Fruit fly (Drosophila melanogaster) whole organism, embryonic: ENCODE data around the gene mthl2.

Experiments
- CG10267 ChIP-seq: fragments of 200-800 bp; sonication (Bioruptor generic); optimal IDR thresholded peaks from 2 replicates; lab custom pipeline; 2018; ENCODE audit warnings: missing biosample characterization, mild to moderate bottlenecking, missing genetic modification characterization, moderate library complexity
- CG10979 ChIP-seq: fragments of 200-800 bp; sonication (Bioruptor generic); optimal IDR thresholded peaks from 2 replicates; lab custom pipeline; 2018; ENCODE audit warnings: missing biosample characterization, mild to moderate bottlenecking, missing genetic modification characterization, moderate library complexity
- CG11504 ChIP-seq: fragments of 200-800 bp; sonication (Bioruptor generic); optimal IDR thresholded peaks from 3 replicates; lab custom pipeline; 2019; ENCODE audit warnings: missing biosample characterization, mild to moderate bottlenecking, missing genetic modification characterization, moderate library complexity
- CG14014 ChIP-seq: fragments of 200-800 bp; sonication (Bioruptor generic); IDR thresholded peaks from 2 replicates; pipeline ENCODE4 v1.3.6; 2022; ENCODE audit warnings: missing biosample characterization, missing genetic modification characterization
- CG14441 ChIP-seq: fragments of 200-800 bp; sonication (Bioruptor generic); IDR thresholded peaks from 2 replicates; pipeline ENCODE4 v1.3.6; 2022; ENCODE audit warnings: missing biosample characterization, missing genetic modification characterization
- CG16815 ChIP-seq: fragments of 200-800 bp; sonication (Bioruptor generic); optimal IDR thresholded peaks from 3 replicates; lab custom pipeline; 2017; ENCODE audit warnings: missing biosample characterization, mild to moderate bottlenecking, missing genetic modification characterization
- CG17385 ChIP-seq: fragments of 200-800 bp; sonication (Bioruptor generic); optimal IDR thresholded peaks from 3 replicates; lab custom pipeline; 2018; ENCODE audit warnings: missing biosample characterization, mild to moderate bottlenecking, missing genetic modification characterization
- CG17829 ChIP-seq: fragments of 200-800 bp; optimal IDR thresholded peaks from 2 replicates; lab custom pipeline; 2019; ENCODE audit warnings: missing biosample characterization, mild to moderate bottlenecking, missing genetic modification characterization, moderate library complexity
- CG17912 ChIP-seq: fragments of 200-800 bp; sonication (Bioruptor generic); optimal IDR thresholded peaks from 2 replicates; lab custom pipeline; 2018; ENCODE audit warnings: missing biosample characterization, mild to moderate bottlenecking, missing genetic modification characterization
- CG18262 ChIP-seq: fragments of 200-800 bp; optimal IDR thresholded peaks from 3 replicates; lab custom pipeline; 2019; ENCODE audit warnings: missing biosample characterization, mild to moderate bottlenecking, missing genetic modification characterization, moderate library complexity
- CG30403 ChIP-seq: fragments of 200-800 bp; sonication (Bioruptor generic); optimal IDR thresholded peaks from 3 replicates; lab custom pipeline; 2016; ENCODE audit warnings: missing biosample characterization, missing genetic modification characterization
- CG31388 ChIP-seq: fragments of 200-800 bp; sonication (Bioruptor generic); optimal IDR thresholded peaks from 2 replicates; lab custom pipeline; 2016; ENCODE audit warnings: missing biosample characterization, missing genetic modification characterization
- CG32772 ChIP-seq: fragments of 200-800 bp; sonication (Bioruptor generic); IDR thresholded peaks from 2 replicates; pipeline ENCODE4 v1.3.6; 2022; ENCODE audit warnings: missing biosample characterization, missing genetic modification characterization
- CG34376 ChIP-seq: fragments of 200-800 bp; sonication (Bioruptor generic); optimal IDR thresholded peaks from 2 replicates; lab custom pipeline; 2018; ENCODE audit warnings: missing biosample characterization, mild to moderate bottlenecking, missing genetic modification characterization
- CG4820 ChIP-seq: fragments of 200-800 bp; sonication (Bioruptor generic); optimal IDR thresholded peaks from 3 replicates; lab custom pipeline; 2016; ENCODE audit warnings: missing biosample characterization, missing genetic modification characterization
- CG7839 ChIP-seq: fragments of 200-800 bp; sonication (Bioruptor generic); optimal IDR thresholded peaks from 3 replicates; lab custom pipeline; 2018; ENCODE audit warnings: missing biosample characterization, mild to moderate bottlenecking, missing genetic modification characterization, moderate library complexity
- CG7928 ChIP-seq: fragments of 200-800 bp; sonication (Bioruptor generic); optimal IDR thresholded peaks from 2 replicates; lab custom pipeline; 2017; ENCODE audit warnings: missing biosample characterization, mild to moderate bottlenecking, missing genetic modification characterization
- Ets65A ChIP-seq: fragments of 200-800 bp; sonication (Bioruptor generic); peaks from one replicate; lab custom pipeline; 2016; ENCODE audit warnings: missing biosample characterization, missing genetic modification characterization
- Gug ChIP-seq: fragments of 200-800 bp; sonication (Bioruptor generic); IDR thresholded peaks from 4 replicates; pipeline ENCODE4 v1.3.6; 2022; ENCODE audit warnings: missing biosample characterization, missing genetic modification characterization
- HHEX ChIP-seq: fragments of 200-800 bp; sonication (Bioruptor generic); optimal IDR thresholded peaks from 3 replicates; lab custom pipeline; 2017; ENCODE audit warnings: missing biosample characterization, mild to moderate bottlenecking, missing genetic modification characterization, missing genetic modification reagents
- Hr3 ChIP-seq: fragments of 200-800 bp; sonication (Bioruptor generic); optimal IDR thresholded peaks from 3 replicates; lab custom pipeline; 2016; ENCODE audit warnings: missing biosample characterization, missing genetic modification characterization
- Hsf ChIP-seq: fragments of 200-800 bp; sonication (Bioruptor generic); optimal IDR thresholded peaks from 3 replicates; lab custom pipeline; 2016; ENCODE audit warnings: missing biosample characterization, missing genetic modification characterization
- Max ChIP-seq: fragments of 200-800 bp; sonication (Bioruptor generic); optimal IDR thresholded peaks from 2 replicates; lab custom pipeline; 2016; ENCODE audit warnings: missing biosample characterization, mild to moderate bottlenecking, missing genetic modification characterization
- Oli ChIP-seq: fragments of 200-800 bp; sonication (Bioruptor generic); optimal IDR thresholded peaks from 2 replicates; lab custom pipeline; 2018; ENCODE audit warnings: missing biosample characterization, mild to moderate bottlenecking, missing genetic modification characterization, moderate library complexity
- Poxn ChIP-seq: fragments of 200-800 bp; sonication (Bioruptor generic); IDR thresholded peaks from 2 replicates; pipeline ENCODE4 v1.3.6; 2022; ENCODE audit warnings: missing biosample characterization, missing genetic modification characterization
- Ptx1 ChIP-seq: fragments of 200-800 bp; sonication (Bioruptor generic); IDR thresholded peaks from 2 replicates; pipeline ENCODE4 v1.3.6; 2022; ENCODE audit warnings: missing biosample characterization, missing genetic modification characterization
- Ravus ChIP-seq: fragments of 200-800 bp; sonication (Bioruptor generic); IDR thresholded peaks from 2 replicates; pipeline ENCODE4 v1.3.6; 2022; ENCODE audit warnings: missing biosample characterization, missing genetic modification characterization
- Spps ChIP-seq: fragments of 200-800 bp; sonication (Bioruptor generic); optimal IDR thresholded peaks from 2 replicates; lab custom pipeline; 2018; ENCODE audit warnings: missing biosample characterization, mild to moderate bottlenecking, missing genetic modification characterization
- Sry-β ChIP-seq: fragments of 200-800 bp; sonication (Bioruptor generic); optimal IDR thresholded peaks from 2 replicates; lab custom pipeline; 2018; ENCODE audit warnings: missing biosample characterization, mild to moderate bottlenecking, missing genetic modification characterization, moderate library complexity
- Taf1 ChIP-seq: fragments of 200-800 bp; sonication (Bioruptor generic); IDR thresholded peaks from 2 replicates; pipeline ENCODE4 v1.3.6; 2022; ENCODE audit warnings: missing biosample characterization, missing genetic modification characterization
- Usf ChIP-seq: fragments of 200-800 bp; sonication (Bioruptor generic); optimal IDR thresholded peaks from 2 replicates; lab custom pipeline; 2017; ENCODE audit warnings: missing genotype, missing biosample characterization, missing genetic modification characterization
- ase ChIP-seq: fragments of 200-800 bp; sonication (Bioruptor generic); IDR thresholded peaks from 3 replicates; pipeline ENCODE4 v1.3.6; 2022; ENCODE audit warnings: missing biosample characterization, missing genetic modification characterization
- ci ChIP-seq: fragments of 200-800 bp; sonication (Bioruptor generic); IDR thresholded peaks from 3 replicates; pipeline ENCODE4 v1.3.6; 2022; ENCODE audit warnings: missing biosample characterization, missing genetic modification characterization
- dm ChIP-seq: fragments of 200-800 bp; sonication (Bioruptor generic); optimal IDR thresholded peaks from 3 replicates; lab custom pipeline; 2016; ENCODE audit warnings: missing biosample characterization, missing genetic modification characterization
- grau ChIP-seq: fragments of 200-800 bp; optimal IDR thresholded peaks from 3 replicates; lab custom pipeline; 2019; ENCODE audit warnings: missing biosample characterization, mild to moderate bottlenecking, missing genetic modification characterization, moderate library complexity
- kah ChIP-seq: fragments of 200-800 bp; sonication (Bioruptor generic); optimal IDR thresholded peaks from 2 replicates; lab custom pipeline; 2018; ENCODE audit warnings: missing biosample characterization, mild to moderate bottlenecking, missing genetic modification characterization
- lilli ChIP-seq: fragments of 200-800 bp; sonication (Bioruptor generic); optimal IDR thresholded peaks from 3 replicates; lab custom pipeline; 2016; ENCODE audit warnings: missing biosample characterization, missing genetic modification characterization
- phol ChIP-seq: fragments of 200-800 bp; sonication (Bioruptor generic); optimal IDR thresholded peaks from 3 replicates; lab custom pipeline; 2018; ENCODE audit warnings: missing biosample characterization, mild to moderate bottlenecking, missing genetic modification characterization, moderate library complexity
- sens-2 ChIP-seq: fragments of 200-800 bp; sonication (Bioruptor generic); IDR thresholded peaks from 2 replicates; pipeline ENCODE4 v1.3.6; 2022; ENCODE audit warnings: missing biosample characterization, missing genetic modification characterization
- so ChIP-seq: fragments of 200-800 bp; sonication (Bioruptor generic); IDR thresholded peaks from 3 replicates; pipeline ENCODE4 v1.3.6; 2022; ENCODE audit warnings: missing biosample characterization, missing genetic modification characterization
- sob ChIP-seq: fragments of 200-800 bp; sonication (Bioruptor generic); IDR thresholded peaks from 2 replicates; pipeline ENCODE4 v1.3.6; 2022; ENCODE audit warnings: missing biosample characterization, missing genetic modification characterization
- tgo ChIP-seq: fragments of 200-800 bp; sonication (Bioruptor generic); IDR thresholded peaks from 3 replicates; pipeline ENCODE4 v1.3.6; 2022; ENCODE audit warnings: missing biosample characterization, missing genetic modification characterization
- trh ChIP-seq: fragments of 200-800 bp; sonication (Bioruptor generic); optimal IDR thresholded peaks from 2 replicates; lab custom pipeline; 2016; ENCODE audit warnings: missing biosample characterization, missing genetic modification characterization
- wdn ChIP-seq: fragments of 200-800 bp; sonication (Bioruptor generic); IDR thresholded peaks from 2 replicates; pipeline ENCODE4 v1.3.6; 2022; ENCODE audit warnings: missing biosample characterization, missing genetic modification characterization
- zfh1 ChIP-seq: fragments of 200-800 bp; sonication (Bioruptor generic); IDR thresholded peaks from 3 replicates; pipeline ENCODE4 v1.3.6; 2022; ENCODE audit warnings: missing biosample characterization, missing genetic modification characterization

Gene mthl2

dm6 chr3L:5609493-5609892, 4.9 kb downstream of the mthl2 start (continued):
- TF ChIP-seq CG7928 (GFP tag; lab: Kevin White, UChicago): no peak
- no peak for TF ChIP-seq wdn (GFP tag; lab: Robert Waterston, UW)
- no peak for TF ChIP-seq Taf1 (GFP tag; lab: Robert Waterston, UW)
- peak; percentile 11 for TF ChIP-seq CG10267 (tag; lab: Kevin White, UChicago)
- peak; percentile 9 for TF ChIP-seq CG30403 (GFP tag; lab: Kevin White, UChicago)
- 0 out of 2 replicates have a peak, but pooled peaks have one; percentile 26 for TF ChIP-seq CG14441 (GFP tag; lab: Robert Waterston, UW)
- 0 out of 3 replicates have a peak, but pooled peaks have one; percentile 39 for TF ChIP-seq zfh1
- TF ChIP-seq Spps (tag; lab: Kevin White, UChicago): no peak
- peak; percentile 63 for TF ChIP-seq CG11504
- peak; percentile 23; the same call in 1 of the 3 replicates for TF ChIP-seq tgo (GFP tag; lab: Robert Waterston, UW)
- no peak; the same call in 3 of the 4 replicates for TF ChIP-seq Gug (GFP tag; lab: Robert Waterston, UW)
- TF ChIP-seq CG16815 (GFP tag; lab: Kevin White, UChicago): no peak
- peak; percentile 30 for TF ChIP-seq CG17829
- TF ChIP-seq Ets65A: no peak
- no peak for TF ChIP-seq sob
- TF ChIP-seq sens-2: no peak
- peak; percentile 32; the same call in 1 of the 3 replicates for TF ChIP-seq ci
- no peak for TF ChIP-seq lilli (GFP tag; lab: Kevin White, UChicago)
- no peak for TF ChIP-seq dm (GFP tag; lab: Kevin White, UChicago)
- 0 out of 2 replicates have a peak, but pooled peaks have one; percentile 26 for TF ChIP-seq CG14014 (GFP tag; lab: Robert Waterston, UW)
- TF ChIP-seq CG7839: peak; percentile 46
- TF ChIP-seq CG34376: no peak
- TF ChIP-seq CG32772 (GFP tag; lab: Robert Waterston, UW): no peak
- peak; percentile 6 for TF ChIP-seq CG17385 (GFP tag; lab: Kevin White, UChicago)
- TF ChIP-seq trh (GFP tag; lab: Kevin White, UChicago): no peak
- no peak for TF ChIP-seq Poxn (GFP tag; lab: Robert Waterston, UW)
- no peak for TF ChIP-seq Max (GFP tag; lab: Kevin White, UChicago)
- TF ChIP-seq Hsf (GFP tag; lab: Kevin White, UChicago): no peak
- peak; percentile 44; the same call in 1 of the 3 replicates for TF ChIP-seq so (GFP tag; lab: Robert Waterston, UW)
- no peak for TF ChIP-seq Sry-β
- 0 out of 2 replicates have a peak, but pooled peaks have one; percentile 24 for TF ChIP-seq Ptx1 (GFP tag; lab: Robert Waterston, UW)
- no peak for TF ChIP-seq CG4820
- TF ChIP-seq Usf (GFP tag; lab: Kevin White, UChicago): no peak
- TF ChIP-seq CG17912: no peak
- TF ChIP-seq phol: peak; percentile 47
- TF ChIP-seq grau (tag; lab: Kevin White, UChicago): peak; percentile 20
- TF ChIP-seq Hr3 (GFP tag; lab: Kevin White, UChicago): no peak
- no peak for TF ChIP-seq HHEX (GFP tag; lab: Kevin White, UChicago)
- TF ChIP-seq Oli: peak; percentile 22
- TF ChIP-seq kah (GFP tag; lab: Kevin White, UChicago): no peak
- no peak for TF ChIP-seq Ravus (GFP tag; lab: Robert Waterston, UW)
- no peak for TF ChIP-seq ase
- peak; percentile 24 for TF ChIP-seq CG18262 (tag; lab: Kevin White, UChicago)
- TF ChIP-seq CG31388 (GFP tag; lab: Kevin White, UChicago): no peak
- TF ChIP-seq CG10979: peak; percentile 43
- TF ChIP-seq, all 482 proteins: peak for 58
